Fruit fly (Drosophila melanogaster) S2 (cell line): ENCODE data around the gene CG43407.

ENCODE experiments used
- CG8478 ChIP-seq: fragments of >200 bp; optimal IDR thresholded peaks from 2 replicates; lab custom pipeline; 2018
- CTCF ChIP-seq, 2 experiments: fragments of >200 bp; optimal IDR thresholded peaks; 2 replicates each; lab custom pipeline; 2018

DNA sequence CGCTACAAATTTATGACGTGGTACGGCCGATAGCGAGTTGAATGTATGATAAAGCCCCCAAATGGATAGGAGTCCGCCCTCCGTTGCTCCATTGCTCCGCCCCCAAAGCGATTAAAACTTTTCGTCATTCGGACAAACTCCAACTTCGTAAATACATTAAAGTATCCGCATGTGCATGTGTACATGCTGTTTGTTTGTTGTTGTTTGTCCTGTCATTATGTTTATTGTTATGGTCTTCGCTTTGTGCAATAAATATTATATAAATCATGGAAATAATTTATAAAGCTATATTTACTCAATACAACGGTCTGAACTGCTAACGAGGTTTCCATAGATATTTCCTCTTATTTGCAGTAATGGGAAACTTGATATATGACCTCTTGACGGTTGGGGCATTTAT is 16.1 kb downstream of the CG43407 start:
- TF ChIP-seq CTCF (optimal IDR thresholded peaks at IDR 0.05; lab: Kevin White, UChicago) (no peak), CG8478 (no peak)
